Fruit fly (Drosophila melanogaster) whole organism, pupa: ENCODE results near the gene CG2233.

Source experiments
- CG10348 ChIP-seq: fragments of 200-800 bp; sonication (Bioruptor generic); IDR thresholded peaks from 2 replicates; pipeline ENCODE4 v1.3.6; 2022; ENCODE audit warnings: missing biosample characterization, missing genetic modification characterization
- CG12605 ChIP-seq: fragments of 200-800 bp; sonication (Bioruptor generic); IDR thresholded peaks from 2 replicates; pipeline ENCODE4 v1.3.6; 2022; ENCODE audit warnings: missing biosample characterization, missing genetic modification characterization
- CG13204 ChIP-seq: fragments of 200-800 bp; sonication (Bioruptor generic); optimal IDR thresholded peaks from 2 replicates; lab custom pipeline; 2018; ENCODE audit warnings: missing biosample characterization, mild to moderate bottlenecking, missing genetic modification characterization, moderate library complexity
- CG14655 ChIP-seq: fragments of 200-800 bp; sonication (Bioruptor generic); optimal IDR thresholded peaks from 3 replicates; lab custom pipeline; 2017; ENCODE audit warnings: mild to moderate bottlenecking, missing biosample characterization, missing genetic modification reagents, missing genetic modification characterization
- CG15710 ChIP-seq: fragments of 200-800 bp; sonication (Bioruptor generic); optimal IDR thresholded peaks from 2 replicates; lab custom pipeline; 2018; ENCODE audit warnings: missing biosample characterization, mild to moderate bottlenecking, missing genetic modification characterization, moderate library complexity
- CG17806 ChIP-seq: fragments of 200-800 bp; sonication (Bioruptor generic); optimal IDR thresholded peaks from 2 replicates; lab custom pipeline; 2018; ENCODE audit warnings: missing biosample characterization, mild to moderate bottlenecking, missing genetic modification characterization, moderate library complexity
- CG32121 ChIP-seq: fragments of 200-800 bp; sonication (Bioruptor generic); IDR thresholded peaks from 2 replicates; pipeline ENCODE4 v1.3.6; 2022; ENCODE audit warnings: missing biosample characterization, missing genetic modification characterization
- CG34367 ChIP-seq: fragments of 200-800 bp; sonication (Bioruptor generic); optimal IDR thresholded peaks from 2 replicates; lab custom pipeline; 2018; ENCODE audit warnings: missing biosample characterization, mild to moderate bottlenecking, missing genetic modification characterization
- CG4496 ChIP-seq: fragments of 200-800 bp; sonication (Bioruptor generic); IDR thresholded peaks from 3 replicates; pipeline ENCODE4 v1.3.6; 2022; ENCODE audit warnings: missing biosample characterization, missing genetic modification characterization
- CG8159 ChIP-seq: fragments of 200-800 bp; sonication (Bioruptor generic); optimal IDR thresholded peaks from 3 replicates; lab custom pipeline; 2018; ENCODE audit warnings: missing biosample characterization, mild to moderate bottlenecking, missing genetic modification characterization, moderate library complexity
- CG8301 ChIP-seq: fragments of 200-800 bp; sonication (Bioruptor generic); optimal IDR thresholded peaks from 2 replicates; lab custom pipeline; 2018; ENCODE audit warnings: missing biosample characterization, mild to moderate bottlenecking, missing genetic modification characterization
- CG9948 ChIP-seq: fragments of 200-800 bp; sonication (Bioruptor generic); optimal IDR thresholded peaks from 2 replicates; lab custom pipeline; 2018; ENCODE audit warnings: missing biosample characterization, mild to moderate bottlenecking, missing genetic modification characterization, moderate library complexity
- D1 ChIP-seq: fragments of 200-800 bp; sonication (Bioruptor generic); optimal IDR thresholded peaks from 2 replicates; lab custom pipeline; 2018; ENCODE audit warnings: missing biosample characterization, mild to moderate bottlenecking, missing genetic modification characterization, moderate library complexity
- EcR ChIP-seq: fragments of 200-800 bp; sonication (Bioruptor generic); optimal IDR thresholded peaks from 3 replicates; lab custom pipeline; 2019; ENCODE audit warnings: missing biosample characterization, missing genetic modification characterization, mild to moderate bottlenecking, moderate library complexity, missing genetic modification reagents
- Ets98B ChIP-seq: fragments of 200-800 bp; sonication (Bioruptor generic); IDR thresholded peaks from 2 replicates; pipeline ENCODE4 v1.3.6; 2022; ENCODE audit warnings: missing biosample characterization, missing genetic modification characterization
- Pif1A ChIP-seq: fragments of 200-800 bp; sonication (Bioruptor generic); optimal IDR thresholded peaks from 3 replicates; lab custom pipeline; 2016; ENCODE audit warnings: missing biosample characterization, missing genetic modification characterization
- Pif1B ChIP-seq: fragments of 200-800 bp; sonication (Bioruptor generic); optimal IDR thresholded peaks from 3 replicates; lab custom pipeline; 2016; ENCODE audit warnings: missing biosample characterization, missing genetic modification characterization
- Snoo ChIP-seq: fragments of 200-800 bp; sonication (Bioruptor generic); optimal IDR thresholded peaks from 3 replicates; lab custom pipeline; 2017; ENCODE audit warnings: missing biosample characterization, mild to moderate bottlenecking, missing genetic modification characterization, inconsistent platforms
- fd96Ca ChIP-seq: fragments of 200-800 bp; sonication (Bioruptor generic); IDR thresholded peaks from 3 replicates; pipeline ENCODE4 v1.3.6; 2022; ENCODE audit warnings: missing biosample characterization, missing genetic modification characterization
- gl ChIP-seq: fragments of 200-800 bp; sonication (Bioruptor generic); optimal IDR thresholded peaks from 2 replicates; lab custom pipeline; 2018; ENCODE audit warnings: missing biosample characterization, mild to moderate bottlenecking, missing genetic modification characterization
- rn ChIP-seq: fragments of 200-800 bp; sonication (Bioruptor generic); IDR thresholded peaks from 2 replicates; pipeline ENCODE4 v1.3.6; 2022; ENCODE audit warnings: missing biosample characterization, missing genetic modification characterization

Gene CG2233

dm6 chrX:8049292-8049691, 12.0 kb upstream of the CG2233 start:
- TF ChIP-seq CG32121 (GFP tag; lab: Robert Waterston, UW) (no peak), Pif1A (no peak), CG12605 (GFP tag; lab: Robert Waterston, UW) (no peak), CG34367 (tag; lab: Kevin White, UChicago) (no peak)

dm6 chrX:8046520-8046919, 9.2 kb upstream of the CG2233 start:
- no peak for TF ChIP-seq Snoo (tag; lab: Kevin White, UChicago)
- no peak for TF ChIP-seq CG34367 (tag; lab: Kevin White, UChicago)

dm6 chrX:8038934-8039333, 1.6 kb upstream of the CG2233 start:
- no peak for TF ChIP-seq CG9948 (tag; lab: Kevin White, UChicago)
- no peak for TF ChIP-seq CG14655 (GFP tag; lab: Kevin White, UChicago)
- TF ChIP-seq CG8159 (tag; lab: Kevin White, UChicago) = no peak
- TF ChIP-seq CG12605 (GFP tag; lab: Robert Waterston, UW) = no peak
- TF ChIP-seq CG32121 (GFP tag; lab: Robert Waterston, UW) = no peak
- TF ChIP-seq Snoo (tag; lab: Kevin White, UChicago) = no peak
- TF ChIP-seq CG15710 (tag; lab: Kevin White, UChicago) = no peak
- no peak for TF ChIP-seq CG17806
- TF ChIP-seq EcR (GFP tag; lab: Kevin White, UChicago) = no peak
- no peak for TF ChIP-seq CG4496 (GFP tag; lab: Robert Waterston, UW)
- TF ChIP-seq D1 (tag; lab: Kevin White, UChicago) = no peak
- no peak for TF ChIP-seq CG13204
- no peak for TF ChIP-seq CG10348 (GFP tag; lab: Robert Waterston, UW)
- no peak for TF ChIP-seq gl (tag; lab: Kevin White, UChicago)
- TF ChIP-seq Pif1A = no peak
- no peak for TF ChIP-seq Ets98B (GFP tag; lab: Robert Waterston, UW)
- no peak for TF ChIP-seq fd96Ca (GFP tag; lab: Robert Waterston, UW)
- TF ChIP-seq CG8301 = no peak

- TF ChIP-seq CG32121 (GFP tag; lab: Robert Waterston, UW) (no peak), Pif1A (no peak), CG8301 (no peak), CG10348 (GFP tag; lab: Robert Waterston, UW) (no peak)
These were observed 16.1 kb downstream of the CG2233 start, which contains the start of gene CG15333 for dm6 chrX:8021245-8021644. Gene CG15333, minus strand, starts transcription at chrX:8021345.

- TF ChIP-seq CG32121 (GFP tag; lab: Robert Waterston, UW) (peak; percentile 31; the same call in 1 of the 2 replicates), CG4496 (GFP tag; lab: Robert Waterston, UW) (peak; percentile 45; the same call in 1 of the 3 replicates), CG8159 (tag; lab: Kevin White, UChicago) (peak; percentile 29), CG12605 (GFP tag; lab: Robert Waterston, UW) (no peak), Pif1B (peak; percentile 35), Pif1A (no peak), fd96Ca (GFP tag; lab: Robert Waterston, UW) (0 out of 3 replicates have a peak, but pooled peaks have one; percentile 9), CG14655 (GFP tag; lab: Kevin White, UChicago) (peak; percentile 41), EcR (GFP tag; lab: Kevin White, UChicago) (no peak), CG15710 (tag; lab: Kevin White, UChicago) (peak; percentile 3)
These were observed 42.1 kb downstream of the CG2233 start, which contains the start of gene Tbh for dm6 chrX:7995171-7995747. Gene Tbh, plus strand, starts transcription at chrX:7995697.

DNA sequence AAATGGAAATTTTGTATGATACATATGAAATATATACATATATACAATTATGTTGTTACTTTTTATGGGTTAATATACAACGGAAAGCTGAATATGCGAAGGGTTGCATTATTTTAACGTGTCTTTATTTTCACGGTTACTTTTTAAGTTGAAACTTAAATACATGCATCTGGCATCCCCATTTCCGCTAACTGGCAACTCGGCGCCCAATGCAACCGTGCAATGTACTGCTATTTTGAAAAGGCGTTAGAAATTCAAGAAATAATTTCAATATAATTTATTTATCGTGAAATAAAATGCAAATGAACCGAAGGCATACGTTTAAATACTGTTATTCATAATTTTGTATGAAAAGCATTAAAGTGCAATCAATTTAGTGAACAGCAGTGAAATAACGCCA, 50.8 kb downstream of the CG2233 start:
- TF ChIP-seq EcR (GFP tag; lab: Kevin White, UChicago) = no peak
- TF ChIP-seq Ets98B (GFP tag; lab: Robert Waterston, UW) = no peak
- no peak for TF ChIP-seq CG34367 (tag; lab: Kevin White, UChicago)
- no peak for TF ChIP-seq CG8301
- no peak for TF ChIP-seq CG8159 (tag; lab: Kevin White, UChicago)
- TF ChIP-seq Snoo (tag; lab: Kevin White, UChicago) = no peak
- TF ChIP-seq CG9948 (tag; lab: Kevin White, UChicago) = no peak
- no peak for TF ChIP-seq gl (tag; lab: Kevin White, UChicago)
- no peak for TF ChIP-seq CG10348 (GFP tag; lab: Robert Waterston, UW)
- TF ChIP-seq CG32121 (GFP tag; lab: Robert Waterston, UW) = no peak
- TF ChIP-seq CG12605 (GFP tag; lab: Robert Waterston, UW) = no peak
- TF ChIP-seq CG17806 = no peak
- TF ChIP-seq rn (GFP tag; lab: Robert Waterston, UW) = no peak
- TF ChIP-seq Pif1A = no peak
- TF ChIP-seq, all 21 proteins: peak for 0
